Worm (Caenorhabditis elegans) whole organism, L4 larva: ENCODE data around the gene T13F2.2.

Experiments used
- R02D3.7 ChIP-seq: fragments of 150-350 bp; sonication (generic microtip); optimal IDR thresholded peaks from 3 replicates; lab custom pipeline; 2014; ENCODE audit warnings: missing biosample characterization, missing genetic modification characterization
- ama-1 ChIP-seq: fragments of 150-350 bp; optimal IDR thresholded peaks from 2 replicates; lab custom pipeline; 2014; ENCODE audit warnings: inconsistent platforms, mixed read lengths
- attf-4 ChIP-seq: sonication (generic microtip); optimal IDR thresholded peaks from 3 replicates; lab custom pipeline; 2017; ENCODE audit warnings: missing biosample characterization, missing genetic modification characterization
- lin-13 ChIP-seq: fragments of 150-350 bp; optimal IDR thresholded peaks from 2 replicates; lab custom pipeline; 2014; ENCODE audit warnings: missing biosample characterization, missing genetic modification reagents, missing genetic modification characterization
- mdl-1 ChIP-seq, 2 experiments: fragments of 150-350 bp in 1 of 2; sonication (generic microtip) in 1 of 2; optimal IDR thresholded peaks; 2 replicates each; lab custom pipeline; 2014 to 2017; ENCODE audit warnings: missing biosample characterization in 2 of 2, missing genetic modification characterization in 2 of 2
- snpc-1.2 ChIP-seq: fragments of 200-800 bp; sonication (Bioruptor generic); IDR thresholded peaks from 2 replicates; pipeline ENCODE4 v1.3.6; 2022; ENCODE audit warnings: missing genetic modification reagents, missing genetic modification characterization, missing compliant biosample characterization
- snpc-4 ChIP-seq: fragments of 150-350 bp; optimal IDR thresholded peaks from 2 replicates; lab custom pipeline; 2014; ENCODE audit warnings: missing biosample characterization, missing genetic modification characterization

DNA sequence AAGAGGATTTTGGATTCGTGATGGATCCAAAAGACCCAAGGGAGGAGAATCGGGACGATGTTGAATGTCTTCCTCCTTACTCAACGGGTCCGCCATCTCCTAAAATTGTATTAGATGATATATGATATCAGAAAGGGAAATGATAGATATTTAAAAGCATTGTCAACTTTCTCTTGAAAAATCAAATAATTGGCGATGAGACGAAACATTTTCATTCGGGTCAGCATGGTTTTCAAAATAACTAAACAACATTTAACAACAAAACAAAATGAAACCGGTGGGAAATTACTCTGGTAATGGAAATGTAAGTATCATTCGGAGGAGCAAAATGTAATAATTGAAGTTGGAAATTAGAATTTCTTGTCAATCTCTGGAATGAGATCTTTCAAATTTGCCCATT lies 660 bp downstream of the T13F2.2 start, which contains the start of gene pis-1:
- TF ChIP-seq attf-4, result no peak
- no peak for TF ChIP-seq lin-13 (GFP tag; lab: Kevin White, UChicago)
- no peak for TF ChIP-seq R02D3.7 (tag; lab: Kevin White, UChicago)
- TF ChIP-seq ama-1 (lab: Kevin White, UChicago), result no peak
- no peak for TF ChIP-seq snpc-1.2 (GFP tag; lab: Robert Waterston, UW)
- no peak for TF ChIP-seq snpc-4 (tag; lab: Kevin White, UChicago)
- no peak for TF ChIP-seq mdl-1 (tag; optimal IDR thresholded peaks at IDR 0.05; lab: Kevin White, UChicago)
